Worm (Caenorhabditis elegans) whole organism, L3 larva: ENCODE results near the gene cyp-13A12.

Experiments
- aly-2 ChIP-seq: fragments of 150-350 bp; optimal IDR thresholded peaks from 2 replicates; lab custom pipeline; 2014; ENCODE audit warnings: missing biosample characterization, missing genetic modification characterization
- ama-1 ChIP-seq: fragments of 150-350 bp; optimal IDR thresholded peaks from 2 replicates; lab custom pipeline; 2018
- ceh-28 ChIP-seq: fragments of 150-350 bp; optimal IDR thresholded peaks from 2 replicates; lab custom pipeline; 2014; ENCODE audit warnings: missing biosample characterization, missing genetic modification reagents, missing genetic modification characterization
- ceh-82 ChIP-seq: fragments of 150-350 bp; optimal IDR thresholded peaks from 2 replicates; lab custom pipeline; 2014; ENCODE audit warnings: missing biosample characterization, missing genetic modification characterization
- ceh-9 ChIP-seq: sonication (generic microtip); optimal IDR thresholded peaks from 2 replicates; lab custom pipeline; 2018; ENCODE audit warnings: missing biosample characterization, missing genetic modification characterization
- daf-12 ChIP-seq: fragments of 150-350 bp; optimal IDR thresholded peaks from 2 replicates; lab custom pipeline; 2014; ENCODE audit warnings: missing biosample characterization, missing genetic modification reagents, missing genetic modification characterization
- egl-27 ChIP-seq: sonication (generic microtip); optimal IDR thresholded peaks from 4 replicates; lab custom pipeline; 2017; ENCODE audit warnings: missing biosample characterization, missing genetic modification reagents, missing genetic modification characterization
- egl-5 ChIP-seq: fragments of 150-350 bp; optimal IDR thresholded peaks from 2 replicates; lab custom pipeline; 2017; ENCODE audit warnings: missing biosample characterization, missing genetic modification reagents, missing genetic modification characterization, inconsistent platforms
- elt-1 ChIP-seq: fragments of 150-350 bp; optimal IDR thresholded peaks from 2 replicates; lab custom pipeline; 2014; ENCODE audit warnings: missing biosample characterization, missing genetic modification characterization
- elt-2 ChIP-seq: sonication (generic microtip); optimal IDR thresholded peaks from 2 replicates; lab custom pipeline; 2016; ENCODE audit warnings: missing genetic modification reagents, mild to moderate bottlenecking, missing genetic modification characterization, missing compliant biosample characterization
- elt-3 ChIP-seq, 3 experiments: fragments of 150-350 bp in 1 of 3; sonication (generic microtip) in 2 of 3; optimal IDR thresholded peaks; 2 replicates in 2 of 3; 4 replicates in 1 of 3; lab custom pipeline; 2014 to 2017; ENCODE audit warnings: missing biosample characterization in 3 of 3, missing genetic modification characterization in 3 of 3
- fkh-10 ChIP-seq: sonication (generic microtip); optimal IDR thresholded peaks from 2 replicates; lab custom pipeline; 2017; ENCODE audit warnings: missing biosample characterization, missing genetic modification reagents, missing genetic modification characterization
- fkh-2 ChIP-seq: fragments of 150-350 bp; optimal IDR thresholded peaks from 2 replicates; lab custom pipeline; 2014; ENCODE audit warnings: missing biosample characterization, missing genetic modification reagents, missing genetic modification characterization
- fos-1 ChIP-seq: fragments of 150-350 bp; optimal IDR thresholded peaks from 2 replicates; lab custom pipeline; 2014; ENCODE audit warnings: missing biosample characterization, missing genetic modification characterization
- hmg-11 ChIP-seq: sonication (generic microtip); optimal IDR thresholded peaks from 2 replicates; lab custom pipeline; 2016; ENCODE audit warnings: missing genetic modification characterization, missing compliant biosample characterization
- jun-1 ChIP-seq: fragments of 150-350 bp; optimal IDR thresholded peaks from 2 replicates; lab custom pipeline; 2014; ENCODE audit warnings: missing biosample characterization, missing genetic modification reagents, missing genetic modification characterization
- lin-15B ChIP-seq: fragments of 150-350 bp; optimal IDR thresholded peaks from 2 replicates; lab custom pipeline; 2014; ENCODE audit warnings: missing biosample characterization, missing genetic modification characterization
- lin-39 ChIP-seq: fragments of 150-350 bp; optimal IDR thresholded peaks from 2 replicates; lab custom pipeline; 2018; ENCODE audit warnings: missing biosample characterization, missing genetic modification reagents, missing genetic modification characterization
- lsy-12 ChIP-seq: sonication (generic microtip); optimal IDR thresholded peaks from 2 replicates; lab custom pipeline; 2016; ENCODE audit warnings: mild to moderate bottlenecking, missing genetic modification characterization, missing compliant biosample characterization
- mdl-1 ChIP-seq: fragments of 150-350 bp; optimal IDR thresholded peaks from 2 replicates; lab custom pipeline; 2014; ENCODE audit warnings: missing biosample characterization, missing genetic modification characterization
- nfya-1 ChIP-seq: sonication (generic microtip); optimal IDR thresholded peaks from 2 replicates; lab custom pipeline; 2017; ENCODE audit warnings: missing genetic modification characterization, mild to moderate bottlenecking, missing compliant biosample characterization, antibody characterized with exemption, moderate library complexity; ENCODE audit not compliant: insufficient read depth
- nhr-11 ChIP-seq: fragments of 150-350 bp; optimal IDR thresholded peaks from 2 replicates; lab custom pipeline; 2014; ENCODE audit warnings: missing biosample characterization, missing genetic modification characterization
- nhr-12 ChIP-seq: fragments of 150-350 bp; optimal IDR thresholded peaks from 2 replicates; lab custom pipeline; 2014; ENCODE audit warnings: missing biosample characterization, missing genetic modification characterization
- nhr-23 ChIP-seq: fragments of 150-350 bp; optimal IDR thresholded peaks from 2 replicates; lab custom pipeline; 2014; ENCODE audit warnings: missing biosample characterization, missing genetic modification reagents, missing genetic modification characterization
- nhr-237 ChIP-seq: fragments of 150-350 bp; optimal IDR thresholded peaks from 2 replicates; lab custom pipeline; 2014; ENCODE audit warnings: missing biosample characterization, missing genetic modification characterization
- nhr-25 ChIP-seq: sonication (generic microtip); optimal IDR thresholded peaks from 2 replicates; lab custom pipeline; 2017; ENCODE audit warnings: missing biosample characterization, missing genetic modification characterization
- nhr-43 ChIP-seq: sonication (generic microtip); optimal IDR thresholded peaks from 2 replicates; lab custom pipeline; 2016; ENCODE audit warnings: mild to moderate bottlenecking, missing genetic modification characterization, missing compliant biosample characterization; ENCODE audit not compliant: poor library complexity, severe bottlenecking
- nhr-76 ChIP-seq: fragments of 150-350 bp; sonication (generic microtip); optimal IDR thresholded peaks from 5 replicates; lab custom pipeline; 2014; ENCODE audit warnings: missing biosample characterization, missing genetic modification characterization
- nhr-77 ChIP-seq: fragments of 150-350 bp; optimal IDR thresholded peaks from 2 replicates; lab custom pipeline; 2014; ENCODE audit warnings: missing biosample characterization, missing genetic modification characterization
- pha-4 ChIP-seq: fragments of 150-350 bp; optimal IDR thresholded peaks from 2 replicates; lab custom pipeline; 2014; ENCODE audit warnings: missing biosample characterization, missing genetic modification reagents, missing genetic modification characterization
- pqm-1 ChIP-seq: fragments of 150-350 bp; optimal IDR thresholded peaks from 2 replicates; lab custom pipeline; 2017; ENCODE audit warnings: missing biosample characterization, missing genetic modification characterization, inconsistent platforms
- skn-1 ChIP-seq: fragments of 150-350 bp; optimal IDR thresholded peaks from 2 replicates; lab custom pipeline; 2014; ENCODE audit warnings: missing biosample characterization, missing genetic modification characterization
- snpc-4 ChIP-seq: fragments of 150-350 bp; optimal IDR thresholded peaks from 2 replicates; lab custom pipeline; 2014; ENCODE audit warnings: missing biosample characterization, missing genetic modification characterization
- tbx-2 ChIP-seq: sonication (generic microtip); optimal IDR thresholded peaks from 2 replicates; lab custom pipeline; 2016; ENCODE audit warnings: mild to moderate bottlenecking, missing genetic modification characterization, missing compliant biosample characterization
- unc-39 ChIP-seq: sonication (generic microtip); optimal IDR thresholded peaks from 4 replicates; lab custom pipeline; 2017; ENCODE audit warnings: missing biosample characterization, missing genetic modification characterization
- unc-62 ChIP-seq: fragments of 150-350 bp; sonication (generic microtip); optimal IDR thresholded peaks from 4 replicates; lab custom pipeline; 2014; ENCODE audit warnings: missing biosample characterization, missing genetic modification reagents, missing genetic modification characterization
- ztf-4 ChIP-seq: fragments of 150-350 bp; optimal IDR thresholded peaks from 2 replicates; lab custom pipeline; 2014; ENCODE audit warnings: missing biosample characterization, missing genetic modification characterization

The cyp-13A12 gene

DNA sequence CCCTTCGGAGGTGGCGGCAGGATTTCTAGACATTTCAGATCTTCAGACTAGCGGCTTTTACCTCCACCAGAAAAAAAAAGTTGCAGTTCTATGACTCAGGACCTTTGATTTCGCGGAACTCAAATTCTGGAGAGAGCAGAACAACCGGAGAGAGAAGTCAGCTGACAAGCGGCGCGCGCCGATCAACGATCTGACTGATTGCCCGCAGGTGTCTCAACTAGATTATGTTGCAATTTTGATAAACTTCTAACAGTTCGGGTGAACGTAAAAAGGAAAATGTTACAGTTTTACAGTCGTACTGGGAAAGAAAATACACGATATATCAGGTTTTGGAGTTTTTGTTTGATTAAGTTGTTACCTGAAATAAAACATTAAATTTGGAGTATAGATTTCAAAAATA is 38.6 kb downstream of the cyp-13A12 start:
- TF ChIP-seq elt-3 (tag; optimal IDR thresholded peaks at IDR 0.05; lab: Kevin White, UChicago) (no peak), ceh-82 (no peak), hmg-11 (tag; lab: Kevin White, UChicago) (no peak), tbx-2 (tag; lab: Kevin White, UChicago) (no peak), fkh-10 (no peak), lin-15B (tag; lab: Kevin White, UChicago) (no peak), snpc-4 (tag; lab: Kevin White, UChicago) (no peak), egl-27 (tag; lab: Kevin White, UChicago) (no peak), aly-2 (tag; lab: Kevin White, UChicago) (no peak), elt-1 (tag; lab: Kevin White, UChicago) (no peak), lsy-12 (no peak), pqm-1 (no peak), unc-39 (no peak), mdl-1 (tag; lab: Kevin White, UChicago) (no peak), nhr-237 (tag; lab: Kevin White, UChicago) (no peak), ceh-9 (tag; lab: Kevin White, UChicago) (no peak), nfya-1 (tag; lab: Kevin White, UChicago) (no peak), ama-1 (no peak), pha-4 (no peak), egl-5 (tag; lab: Kevin White, UChicago) (no peak)

DNA sequence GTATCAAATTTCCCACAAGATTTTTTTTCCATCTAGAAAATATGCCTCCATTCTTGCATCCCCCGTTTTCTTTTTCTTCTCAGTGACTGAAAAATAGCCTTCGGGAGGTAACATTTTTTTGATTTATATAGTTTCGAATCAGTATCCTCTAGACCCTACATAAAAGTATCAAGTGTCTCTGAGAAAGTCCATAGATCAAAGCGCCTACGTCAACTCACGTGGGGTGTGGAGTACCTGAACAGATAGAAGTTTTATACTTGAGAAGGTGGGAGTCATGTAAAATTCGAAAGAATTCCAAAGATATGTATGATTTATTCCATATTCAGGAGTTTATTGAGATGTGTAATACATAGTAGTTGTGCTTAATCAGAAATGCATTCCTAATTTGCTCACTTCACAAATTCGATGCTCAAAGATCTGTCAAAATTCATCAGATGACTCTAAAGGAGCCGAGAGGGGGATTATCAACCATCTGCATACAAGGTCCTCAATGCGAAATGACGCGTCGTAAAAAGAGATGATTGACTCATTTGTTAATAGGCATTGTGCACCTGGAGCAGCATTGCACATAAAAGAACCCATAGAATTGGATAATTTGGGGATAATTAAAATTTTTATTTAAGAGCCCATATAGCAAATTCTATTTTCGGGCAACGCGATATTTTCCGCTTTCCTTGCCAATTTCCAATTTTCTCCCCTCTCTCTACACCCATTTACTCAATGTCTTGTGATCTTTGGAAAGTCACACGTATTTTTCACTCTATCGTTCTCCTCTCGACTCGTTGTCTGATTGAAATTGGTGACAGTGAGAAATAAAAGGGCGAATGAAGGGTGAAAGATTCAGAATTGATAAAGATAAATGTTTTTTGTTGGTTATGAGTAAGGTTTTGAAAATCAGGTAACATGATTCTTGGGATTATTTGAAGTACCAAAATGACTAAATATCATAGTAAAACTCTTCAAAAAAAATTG is 40.2 kb downstream of the cyp-13A12 start:
- TF ChIP-seq aly-2 (tag; lab: Kevin White, UChicago) (no peak), nhr-76 (tag; lab: Kevin White, UChicago) (no peak), nfya-1 (tag; lab: Kevin White, UChicago) (peak; percentile 2)

DNA sequence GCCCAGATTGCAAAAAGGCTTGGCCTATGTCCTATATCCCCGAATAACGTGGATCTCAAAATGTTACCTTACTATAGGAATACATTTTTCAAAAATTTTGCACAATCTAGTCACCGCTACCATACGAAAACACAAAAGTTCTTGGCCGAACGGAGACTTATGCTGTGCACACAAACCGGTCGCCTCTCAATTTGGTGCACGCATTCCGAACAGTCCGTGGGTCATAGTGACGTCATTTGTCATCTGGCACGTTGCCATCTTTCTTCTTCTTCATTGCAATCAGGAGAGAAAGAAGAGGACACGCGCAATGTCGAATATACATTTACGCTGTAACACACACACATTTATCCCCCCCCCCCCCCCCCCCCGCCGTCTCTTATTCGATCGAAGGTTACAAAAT is 41.3 kb downstream of the cyp-13A12 start:
- TF ChIP-seq fkh-2 (tag; lab: Kevin White, UChicago) (no peak), nhr-25 (tag; lab: Kevin White, UChicago) (peak; percentile 17), elt-1 (tag; lab: Kevin White, UChicago) (no peak), lsy-12 (peak; percentile 39), nhr-76 (tag; lab: Kevin White, UChicago) (no peak), nhr-43 (tag; lab: Kevin White, UChicago) (no peak)
- TF ChIP-seq, all 47 proteins: peak for 2

DNA sequence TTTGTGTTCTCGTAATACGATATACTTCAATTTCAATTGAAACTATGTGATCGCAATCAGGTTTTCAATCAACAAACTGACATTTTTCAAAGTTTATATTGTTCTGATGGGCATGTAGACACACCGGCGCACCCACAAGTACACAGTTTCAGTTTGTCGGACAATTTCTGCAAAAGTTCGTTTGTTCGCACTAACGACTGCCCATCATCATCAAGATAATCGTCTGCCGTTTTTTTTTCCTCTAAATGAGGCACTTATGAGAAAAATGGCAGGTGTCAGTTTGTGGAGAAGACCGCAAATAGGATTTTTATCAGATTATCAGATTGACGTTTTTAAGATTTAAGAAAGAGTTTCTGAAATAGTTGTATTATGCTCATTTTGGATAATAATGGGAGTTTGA is 42.5 kb downstream of the cyp-13A12 start:
- TF ChIP-seq lin-39 (tag; lab: Kevin White, UChicago), result no peak
- peak; percentile 22 for TF ChIP-seq egl-5 (tag; lab: Kevin White, UChicago)

DNA sequence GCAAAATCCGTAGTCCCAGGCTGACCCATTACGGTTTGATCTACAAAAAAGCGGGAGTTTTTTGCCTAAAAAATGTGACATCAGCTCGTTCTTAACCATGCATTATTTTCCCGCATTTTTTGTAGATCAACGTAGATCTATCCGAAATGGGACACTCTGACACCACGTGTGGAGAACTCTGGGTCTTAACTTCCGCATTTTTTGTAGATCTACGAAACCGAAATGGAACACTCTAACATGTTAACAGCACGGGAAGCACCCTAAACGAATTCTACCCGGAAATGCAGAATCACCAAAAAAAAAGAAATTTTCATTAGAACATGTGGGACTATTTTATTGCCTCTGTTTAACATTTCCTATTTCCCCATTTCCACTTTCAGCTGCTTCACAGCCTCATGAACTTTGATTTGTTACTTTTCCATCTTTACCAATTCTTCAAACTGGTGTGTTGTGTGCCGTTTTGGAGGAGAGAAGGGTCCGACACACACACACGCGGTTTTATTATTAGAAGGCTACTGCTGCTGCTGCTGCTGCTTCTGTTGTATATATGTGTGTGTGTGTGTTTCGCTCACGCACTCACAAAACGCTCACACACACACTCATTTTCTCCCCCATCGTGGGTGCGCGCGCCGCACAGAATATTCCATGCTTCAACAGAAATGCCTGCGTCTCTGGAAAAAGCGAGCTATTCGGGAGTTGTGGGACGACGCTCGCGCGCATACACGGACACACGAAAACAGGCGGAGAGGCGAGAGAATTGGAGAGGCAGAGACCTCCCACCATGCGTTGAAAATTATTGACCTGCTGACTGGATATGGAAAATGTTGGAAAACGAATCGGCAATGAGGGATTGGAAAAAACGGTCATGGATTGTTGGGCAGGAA is 43.8 kb downstream of the cyp-13A12 start:
- TF ChIP-seq fkh-2 (tag; lab: Kevin White, UChicago) (no peak), nhr-25 (tag; lab: Kevin White, UChicago) (peak; percentile 79), egl-27 (tag; lab: Kevin White, UChicago) (peak; percentile 70), ceh-9 (tag; lab: Kevin White, UChicago) (no peak), elt-1 (tag; lab: Kevin White, UChicago) (peak; percentile 15), mdl-1 (tag; lab: Kevin White, UChicago) (peak; percentile 83), nhr-23 (tag; lab: Kevin White, UChicago) (peak; percentile 72), aly-2 (tag; lab: Kevin White, UChicago) (no peak), nhr-77 (tag; lab: Kevin White, UChicago) (no peak), nhr-237 (tag; lab: Kevin White, UChicago) (no peak), ztf-4 (no peak), nhr-12 (tag; lab: Kevin White, UChicago) (no peak), lsy-12 (peak; percentile 58), lin-15B (tag; lab: Kevin White, UChicago) (peak; percentile 55), elt-2 (tag; lab: Kevin White, UChicago) (peak; percentile 73), fos-1 (tag; lab: Kevin White, UChicago) (no peak), ceh-28 (peak; percentile 34), hmg-11 (tag; lab: Kevin White, UChicago) (peak; percentile 98), jun-1 (tag; lab: Kevin White, UChicago) (peak; percentile 89), unc-39 (no peak), ceh-82 (no peak), pqm-1 (peak; percentile 78), skn-1 (tag; lab: Kevin White, UChicago) (peak; percentile 59), lin-39 (tag; lab: Kevin White, UChicago) (peak; percentile 98), nhr-11 (tag; lab: Kevin White, UChicago) (no peak), daf-12 (no peak), ama-1 (peak; percentile 45), elt-3 (tag; optimal IDR thresholded peaks at IDR 0.05; lab: Kevin White, UChicago) (no peak), snpc-4 (tag; lab: Kevin White, UChicago) (peak; percentile 81), unc-62 (peak; percentile 38), pha-4 (peak; percentile 94)
